Fruit fly (Drosophila melanogaster): ENCODE results near the gene Scsalpha1.

DNA sequence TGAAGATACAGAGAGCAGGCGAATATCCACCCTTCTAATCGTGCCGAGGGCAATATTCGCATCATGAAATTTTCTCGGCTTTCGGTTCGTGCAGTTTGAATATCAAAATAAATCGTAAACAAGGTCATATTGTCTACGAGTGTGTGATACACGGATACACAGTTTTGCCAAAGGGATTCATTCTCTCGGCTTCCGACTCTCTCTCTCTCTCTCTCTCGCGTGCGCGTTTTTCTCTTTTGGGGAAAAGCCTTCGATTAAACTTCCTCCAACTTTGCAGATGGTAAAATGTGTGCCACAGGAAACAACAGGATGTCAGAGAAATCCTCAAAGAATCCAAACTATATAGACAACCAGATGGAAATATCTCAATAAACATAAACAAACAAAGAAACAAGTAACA is 14.1 kb downstream of the Scsalpha1 start:
- TF ChIP-seq Hr39 (GFP tag; optimal IDR thresholded peaks at IDR 0.05), result no peak
- TF ChIP-seq Gug (GFP tag; IDR thresholded peaks at IDR 0.05), result no peak
- no peak for TF ChIP-seq Sox14 (GFP tag; optimal IDR thresholded peaks at IDR 0.05)
- TF ChIP-seq salr (GFP tag; optimal IDR thresholded peaks at IDR 0.05), result no peak
- no peak for TF ChIP-seq CG16779 (tag; optimal IDR thresholded peaks at IDR 0.05)
- TF ChIP-seq Eip93F (GFP tag; optimal IDR thresholded peaks at IDR 0.05), result no peak
- no peak for TF ChIP-seq CG6163 (GFP tag; IDR thresholded peaks at IDR 0.05)
- no peak for TF ChIP-seq spab (GFP tag; optimal IDR thresholded peaks at IDR 0.05)
- no peak for TF ChIP-seq Blimp-1 (GFP tag; optimal IDR thresholded peaks at IDR 0.05)
- no peak for TF ChIP-seq CG4318 (GFP tag; optimal IDR thresholded peaks at IDR 0.05)
- no peak for TF ChIP-seq CG8119 (GFP tag; IDR thresholded peaks at IDR 0.05)
- no peak for TF ChIP-seq Sox15 (GFP tag; optimal IDR thresholded peaks at IDR 0.05)
- no peak for TF ChIP-seq achi (GFP tag; optimal IDR thresholded peaks at IDR 0.05)
- TF ChIP-seq dac (GFP tag; optimal IDR thresholded peaks at IDR 0.05), result no peak
